Fruit fly (Drosophila melanogaster): Measurements from ENCODE around the gene Zmynd10.
A peak's percentile ranks its signal among the peaks of the same experiment; 100 is the strongest.

The Zmynd10 gene

dm6 chr3L:13022160-13022853 lies 3.9 kb downstream of the Zmynd10 start, which contains the start of gene Adk2 (continued):
- no peak for TF ChIP-seq CG12744 (GFP tag; optimal IDR thresholded peaks at IDR 0.05)
- no peak for TF ChIP-seq lov (optimal IDR thresholded peaks at IDR 0.05)
- TF ChIP-seq lov (GFP tag; IDR thresholded peaks at IDR 0.05) = no peak
- TF ChIP-seq dmrt11E (tag; optimal IDR thresholded peaks at IDR 0.05) = no peak
- TF ChIP-seq CG9817 (tag; optimal IDR thresholded peaks at IDR 0.05) = no peak
- no peak for TF ChIP-seq CG9727 (GFP tag; optimal IDR thresholded peaks at IDR 0.05)
- TF ChIP-seq dati (GFP tag; IDR thresholded peaks at IDR 0.05) = no peak
- TF ChIP-seq gsb-n (tag; optimal IDR thresholded peaks at IDR 0.05) = no peak
- no peak for TF ChIP-seq GATAe (GFP tag; conservative IDR thresholded peaks at IDR 0.05)
- TF ChIP-seq Mrtf (GFP tag; IDR thresholded peaks at IDR 0.05) = no peak
- no peak; the same call in 1 of the 2 replicates for TF ChIP-seq CG13287 (GFP tag; IDR thresholded peaks at IDR 0.05; ENCODE audit: partially characterized antibody)
- no peak for TF ChIP-seq CG14860 (GFP tag; IDR thresholded peaks at IDR 0.05; ENCODE audit: partially characterized antibody)
- no peak for TF ChIP-seq CG1602 (GFP tag; optimal IDR thresholded peaks at IDR 0.05)
- peak; percentile 49; the same call in 1 of the 2 replicates for TF ChIP-seq Taf1 (GFP tag; IDR thresholded peaks at IDR 0.05)
- TF ChIP-seq wek (GFP tag; optimal IDR thresholded peaks at IDR 0.05) = no peak
- TF ChIP-seq CG14050 (GFP tag; IDR thresholded peaks at IDR 0.05) = no peak
- TF ChIP-seq odd (GFP tag; optimal IDR thresholded peaks at IDR 0.05) = no peak
- no peak for TF ChIP-seq CG4820 (GFP tag; optimal IDR thresholded peaks at IDR 0.05)
- TF ChIP-seq tin (GFP tag; optimal IDR thresholded peaks at IDR 0.05) = no peak
- no peak for TF ChIP-seq pnt (GFP tag; optimal IDR thresholded peaks at IDR 0.05)
- no peak for TF ChIP-seq CG11398 (GFP tag; optimal IDR thresholded peaks at IDR 0.05)
- peak; percentile 4 for TF ChIP-seq twi (tag; optimal IDR thresholded peaks at IDR 0.05)
- TF ChIP-seq CG10366 (GFP tag; IDR thresholded peaks at IDR 0.05) = peak; percentile 36
- TF ChIP-seq ttk (GFP tag; IDR thresholded peaks at IDR 0.05) = peak; percentile 24; the same call in 1 of the 2 replicates
- no peak for TF ChIP-seq chm (GFP tag; IDR thresholded peaks at IDR 0.05)
- no peak for TF ChIP-seq CG11696 (GFP tag; IDR thresholded peaks at IDR 0.05)
- TF ChIP-seq CG42726 (GFP tag; IDR thresholded peaks at IDR 0.05; ENCODE audit: partially characterized antibody) = 0 out of 2 replicates have a peak, but pooled peaks have one; percentile 56
- peak; percentile 44 for TF ChIP-seq exex (tag; optimal IDR thresholded peaks at IDR 0.05)
- TF ChIP-seq seq (GFP tag; IDR thresholded peaks at IDR 0.05) = no peak; the same call in 1 of the 2 replicates
- no peak for TF ChIP-seq ftz-f1 (GFP tag; optimal IDR thresholded peaks at IDR 0.05)
- TF ChIP-seq luna (GFP tag; optimal IDR thresholded peaks at IDR 0.05) = no peak
- TF ChIP-seq sna (GFP tag; IDR thresholded peaks at IDR 0.05; ENCODE audit: partially characterized antibody) = peak; percentile 23; the same call in 1 of the 2 replicates
- TF ChIP-seq amos (GFP tag; IDR thresholded peaks at IDR 0.05; ENCODE audit: partially characterized antibody) = peak; percentile 53
- 0 out of 2 replicates have a peak, but pooled peaks have one; percentile 27 for TF ChIP-seq ro (GFP tag; IDR thresholded peaks at IDR 0.05)
- TF ChIP-seq CG17802 (tag; optimal IDR thresholded peaks at IDR 0.05) = no peak
- peak; percentile 55; the same call in 1 of the 2 replicates for TF ChIP-seq ranshi (GFP tag; IDR thresholded peaks at IDR 0.05)
- no peak for TF ChIP-seq CG3407 (GFP tag; optimal IDR thresholded peaks at IDR 0.05)
- TF ChIP-seq run (tag; optimal IDR thresholded peaks at IDR 0.05) = no peak
- TF ChIP-seq CG15073 (GFP tag; optimal IDR thresholded peaks at IDR 0.05) = peak; percentile 19
- no peak for TF ChIP-seq CG10654 (GFP tag; optimal IDR thresholded peaks at IDR 0.05)
- no peak for TF ChIP-seq CG17568 (GFP tag; optimal IDR thresholded peaks at IDR 0.05)
- TF ChIP-seq CG33213 (GFP tag; optimal IDR thresholded peaks at IDR 0.05) = peak; percentile 25
- TF ChIP-seq repo (GFP tag; optimal IDR thresholded peaks at IDR 0.05) = no peak
- peak; percentile 76 for TF ChIP-seq CG9932 (GFP tag; IDR thresholded peaks at IDR 0.05)
- TF ChIP-seq CG18476 (GFP tag; optimal IDR thresholded peaks at IDR 0.05) = no peak
- TF ChIP-seq Dip2 (GFP tag; IDR thresholded peaks at IDR 0.05) = no peak
- no peak for TF ChIP-seq CG12155 (GFP tag; optimal IDR thresholded peaks at IDR 0.05)
- no peak for TF ChIP-seq ac (GFP tag; optimal IDR thresholded peaks at IDR 0.05)
- TF ChIP-seq grau (tag; optimal IDR thresholded peaks at IDR 0.05) = no peak
- TF ChIP-seq stwl (tag; optimal IDR thresholded peaks at IDR 0.05) = peak; percentile 27
